Worm (Caenorhabditis elegans) whole organism, mixed stage, embryonic: ENCODE data around the gene faah-2.
A peak's percentile ranks its signal among the peaks of the same experiment; 100 is the strongest.

Experiments used
- M03D4.4 ChIP-seq: sonication (generic microtip); optimal IDR thresholded peaks from 2 replicates; lab custom pipeline; 2017; ENCODE audit warnings: mild to moderate bottlenecking, missing genetic modification characterization, missing compliant biosample characterization
- bed-3 ChIP-seq: fragments of 200-800 bp; sonication (Bioruptor generic); optimal IDR thresholded peaks from 3 replicates; lab custom pipeline; 2018; ENCODE audit warnings: mild to moderate bottlenecking, missing genetic modification characterization, moderate library complexity, missing compliant biosample characterization
- blmp-1 ChIP-seq: fragments of 150-350 bp; optimal IDR thresholded peaks from 2 replicates; lab custom pipeline; 2014; ENCODE audit warnings: missing biosample characterization, missing genetic modification characterization
- ceh-39 ChIP-seq: fragments of 150-350 bp; optimal IDR thresholded peaks from 2 replicates; lab custom pipeline; 2014; ENCODE audit warnings: missing biosample characterization, missing genetic modification characterization
- ceh-43 ChIP-seq: fragments of 200-800 bp; sonication (Bioruptor generic); optimal IDR thresholded peaks from 2 replicates; lab custom pipeline; 2018; ENCODE audit warnings: mild to moderate bottlenecking, missing genetic modification characterization, moderate library complexity, missing compliant biosample characterization
- ceh-83 ChIP-seq: fragments of 200-800 bp; sonication (Bioruptor generic); optimal IDR thresholded peaks from 2 replicates; lab custom pipeline; 2018; ENCODE audit warnings: mild to moderate bottlenecking, missing genetic modification characterization, missing compliant biosample characterization
- ces-1 ChIP-seq: fragments of 150-350 bp; optimal IDR thresholded peaks from 2 replicates; lab custom pipeline; 2014; ENCODE audit warnings: missing biosample characterization, missing genetic modification reagents, missing genetic modification characterization
- drap-1 ChIP-seq: fragments of 200-800 bp; sonication (Bioruptor generic); optimal IDR thresholded peaks from 3 replicates; lab custom pipeline; 2018; ENCODE audit warnings: mild to moderate bottlenecking, missing genetic modification characterization, missing compliant biosample characterization
- elt-1 ChIP-seq: sonication (generic microtip); optimal IDR thresholded peaks from 2 replicates; lab custom pipeline; 2017; ENCODE audit warnings: missing genetic modification characterization, mild to moderate bottlenecking, missing compliant biosample characterization, antibody characterized with exemption, moderate library complexity, borderline replicate concordance; ENCODE audit not compliant: insufficient read depth
- elt-3 ChIP-seq: fragments of 150-350 bp; optimal IDR thresholded peaks from 2 replicates; lab custom pipeline; 2014; ENCODE audit warnings: missing biosample characterization, missing genetic modification characterization
- flh-1 ChIP-seq: fragments of 200-800 bp; sonication (Bioruptor generic); optimal IDR thresholded peaks from 2 replicates; lab custom pipeline; 2018; ENCODE audit warnings: mild to moderate bottlenecking, missing genetic modification characterization, moderate library complexity, missing compliant biosample characterization
- ham-2 ChIP-seq: fragments of 200-800 bp; sonication (Bioruptor generic); optimal IDR thresholded peaks from 2 replicates; lab custom pipeline; 2018; ENCODE audit warnings: mild to moderate bottlenecking, missing genetic modification characterization, missing compliant biosample characterization
- lin-13 ChIP-seq: fragments of 150-350 bp; optimal IDR thresholded peaks from 2 replicates; lab custom pipeline; 2014; ENCODE audit warnings: missing biosample characterization, missing genetic modification characterization
- lin-32 ChIP-seq: fragments of 200-800 bp; sonication (Bioruptor generic); optimal IDR thresholded peaks from 2 replicates; lab custom pipeline; 2018; ENCODE audit warnings: mild to moderate bottlenecking, missing genetic modification characterization, missing compliant biosample characterization
- lsy-2 ChIP-seq: fragments of 150-350 bp; optimal IDR thresholded peaks from 2 replicates; lab custom pipeline; 2014; ENCODE audit warnings: missing biosample characterization, missing genetic modification characterization
- mep-1 ChIP-seq: fragments of 150-350 bp; optimal IDR thresholded peaks from 2 replicates; lab custom pipeline; 2017; ENCODE audit warnings: missing biosample characterization, missing genetic modification reagents, missing genetic modification characterization, inconsistent platforms
- pha-4 ChIP-seq: fragments of 150-350 bp; optimal IDR thresholded peaks from 2 replicates; lab custom pipeline; 2018; ENCODE audit warnings: missing biosample characterization, missing genetic modification reagents, missing genetic modification characterization
- snpc-4 ChIP-seq: fragments of 150-350 bp; optimal IDR thresholded peaks from 2 replicates; lab custom pipeline; 2014; ENCODE audit warnings: missing biosample characterization, missing genetic modification characterization
- sptf-1 ChIP-seq: sonication (generic microtip); optimal IDR thresholded peaks from 2 replicates; lab custom pipeline; 2017; ENCODE audit warnings: mild to moderate bottlenecking, missing genetic modification characterization, moderate library complexity, missing compliant biosample characterization
- tbx-8 ChIP-seq: fragments of 200-800 bp; sonication (Bioruptor generic); optimal IDR thresholded peaks from 2 replicates; lab custom pipeline; 2018; ENCODE audit warnings: mild to moderate bottlenecking, missing genetic modification characterization, moderate library complexity, missing compliant biosample characterization
- unc-120 ChIP-seq: sonication (generic microtip); optimal IDR thresholded peaks from 2 replicates; lab custom pipeline; 2017; ENCODE audit warnings: missing genetic modification characterization, missing compliant biosample characterization; ENCODE audit not compliant: poor library complexity, severe bottlenecking
- unc-39 ChIP-seq: fragments of 150-350 bp; optimal IDR thresholded peaks from 2 replicates; lab custom pipeline; 2014; ENCODE audit warnings: missing biosample characterization, missing genetic modification characterization
- unc-62 ChIP-seq: fragments of 150-350 bp; optimal IDR thresholded peaks from 2 replicates; lab custom pipeline; 2014; ENCODE audit warnings: missing biosample characterization, missing genetic modification reagents, missing genetic modification characterization
- zip-8 ChIP-seq: fragments of 150-350 bp; optimal IDR thresholded peaks from 2 replicates; lab custom pipeline; 2014; ENCODE audit warnings: missing biosample characterization, missing genetic modification characterization
- ztf-11 ChIP-seq: fragments of 150-350 bp; optimal IDR thresholded peaks from 2 replicates; lab custom pipeline; 2014; ENCODE audit warnings: missing biosample characterization, missing genetic modification characterization

Gene faah-2

DNA sequence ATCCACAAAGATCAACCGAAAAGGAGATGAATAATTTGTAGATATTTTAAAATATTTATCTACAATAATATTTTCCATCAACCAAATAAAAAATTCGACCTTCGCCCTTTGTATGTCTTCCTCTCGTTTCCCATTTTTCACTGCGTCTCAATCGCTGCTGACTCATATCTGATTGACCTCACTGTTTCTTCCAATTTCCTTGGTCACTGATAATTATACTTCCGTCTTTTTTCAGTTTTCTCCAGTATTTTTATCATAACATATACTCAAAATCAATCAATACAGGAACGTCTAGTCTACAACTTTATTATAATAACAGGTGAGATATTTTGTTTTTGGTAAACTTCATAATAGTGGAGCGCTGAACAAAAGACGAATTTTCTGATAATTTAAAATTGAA lies 13.3 kb upstream of the faah-2 start, which contains the start of gene pmk-3:
TSS of gene pmk-3 (plus strand) at position 236 of the 400 bp plus-strand sequence.
- TF ChIP-seq flh-1 (GFP tag; lab: Kevin White, UChicago) (no peak), ceh-39 (tag; lab: Kevin White, UChicago) (no peak), mep-1 (tag; lab: Kevin White, UChicago) (no peak), elt-3 (tag; lab: Kevin White, UChicago) (no peak), elt-1 (tag; lab: Kevin White, UChicago) (no peak), unc-39 (no peak), sptf-1 (tag; lab: Kevin White, UChicago) (no peak), zip-8 (tag; lab: Kevin White, UChicago) (no peak), unc-62 (GFP tag; lab: Kevin White, UChicago) (no peak), lin-32 (GFP tag; lab: Kevin White, UChicago) (no peak)

DNA sequence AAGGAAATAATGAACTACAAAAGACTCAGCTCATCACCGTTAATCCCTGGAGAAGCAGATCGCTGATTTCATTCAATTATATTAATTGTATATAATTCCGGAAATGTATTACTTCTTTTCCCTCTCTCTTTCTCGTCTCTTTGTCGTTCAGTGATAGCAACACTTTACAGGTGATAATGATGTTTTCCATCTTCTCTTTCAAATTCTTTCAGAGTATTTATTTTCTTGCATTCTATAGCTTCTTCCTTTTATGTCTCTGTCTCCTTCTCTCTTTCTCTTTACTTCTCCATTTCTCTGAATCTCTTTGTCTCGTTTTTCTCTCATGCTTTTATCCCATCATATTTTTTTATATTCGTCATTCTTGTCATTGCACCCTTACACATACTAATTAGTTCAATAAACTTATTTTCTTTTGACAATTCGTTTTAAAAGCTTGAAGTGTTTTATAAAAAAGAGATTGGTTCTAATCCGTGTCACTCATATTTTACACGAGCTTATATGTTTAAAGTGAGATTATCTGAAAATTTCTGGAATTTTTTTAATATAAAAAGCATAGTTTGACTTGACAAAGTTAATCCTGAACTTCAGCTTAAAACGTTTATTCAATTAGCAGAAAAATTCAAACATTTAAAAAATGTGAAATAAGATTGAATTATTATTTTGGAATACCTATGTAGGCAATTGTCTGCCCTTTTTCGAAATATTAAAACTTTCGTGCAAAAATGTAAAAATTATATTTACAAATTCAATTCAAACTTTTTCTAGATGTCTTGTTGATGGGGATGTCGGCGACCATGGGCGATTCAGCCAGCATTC lies 9.3 kb upstream of the faah-2 start, which contains the start of gene pmk-2:
TSS of gene pmk-2 (plus strand) at position 766 of the 816 bp plus-strand sequence.
- TF ChIP-seq ces-1 (GFP tag; lab: Kevin White, UChicago): peak; percentile 69
- no peak for TF ChIP-seq sptf-1 (tag; lab: Kevin White, UChicago)

DNA sequence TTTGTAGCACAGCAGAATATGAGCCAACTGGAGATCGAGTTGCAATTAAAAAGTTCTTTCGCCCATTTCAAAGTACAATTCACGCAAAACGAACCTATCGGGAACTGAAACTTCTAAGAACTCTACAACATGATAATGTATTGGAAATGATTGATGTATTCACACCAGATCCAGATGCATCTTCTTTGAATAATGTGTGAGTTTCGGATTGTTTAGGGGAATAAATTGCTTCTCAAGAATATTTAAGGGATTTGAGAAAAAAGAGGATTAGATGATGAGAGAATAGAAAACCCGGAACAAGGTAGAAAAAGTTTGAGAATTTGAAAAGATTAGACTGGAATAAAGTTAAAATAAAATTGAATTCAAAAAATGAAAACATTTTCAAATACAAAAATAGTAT lies 7.9 kb upstream of the faah-2 start:
- TF ChIP-seq snpc-4 (tag; lab: Kevin White, UChicago) (no peak), unc-62 (GFP tag; lab: Kevin White, UChicago) (no peak)

DNA sequence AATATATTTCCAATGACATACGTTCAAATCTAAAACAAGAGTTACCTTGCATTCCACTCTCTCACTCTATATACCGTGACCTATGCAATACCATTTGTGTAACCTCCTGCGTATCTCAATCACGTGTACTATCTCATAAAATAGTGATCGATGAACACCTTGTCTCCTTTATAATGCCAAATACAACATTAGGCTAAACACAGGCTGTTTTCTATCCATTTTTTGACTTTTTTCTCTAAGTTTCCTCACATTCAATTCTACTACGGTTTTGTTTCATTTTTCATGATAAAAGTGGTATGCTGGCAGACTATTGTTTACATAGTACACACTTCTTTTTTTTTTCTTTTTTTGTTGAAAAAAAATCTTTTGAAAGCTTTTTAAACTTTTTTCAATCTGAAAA lies 6.0 kb upstream of the faah-2 start:
- TF ChIP-seq flh-1 (GFP tag; lab: Kevin White, UChicago) (no peak), lin-13 (tag; lab: Kevin White, UChicago) (no peak), ceh-39 (tag; lab: Kevin White, UChicago) (peak; percentile 83)

DNA sequence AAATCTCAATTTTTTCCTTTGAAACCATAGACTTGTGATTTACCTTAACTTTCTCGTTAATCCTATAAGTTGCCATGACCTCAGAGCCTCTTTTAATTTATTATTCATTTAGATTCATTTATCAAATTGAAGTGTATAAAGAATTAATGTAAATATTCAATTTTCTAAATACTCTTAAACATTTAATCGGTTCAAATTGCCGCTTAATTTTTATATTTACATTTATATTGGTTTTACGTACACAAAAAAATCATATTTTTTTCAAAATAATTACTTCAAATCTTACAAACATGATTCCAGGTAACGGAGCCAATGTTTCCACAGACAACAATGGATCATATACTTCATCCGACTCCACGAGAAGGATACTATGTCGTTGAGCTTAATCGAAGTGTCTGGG lies 3.8 kb upstream of the faah-2 start, which contains the start of gene pmk-1:
TSS of gene pmk-1 (plus strand) at position 301 of the 400 bp plus-strand sequence.
- TF ChIP-seq lin-13 (tag; lab: Kevin White, UChicago): no peak
- no peak for TF ChIP-seq ces-1 (GFP tag; lab: Kevin White, UChicago)
- TF ChIP-seq drap-1 (GFP tag; lab: Kevin White, UChicago): no peak
- no peak for TF ChIP-seq pha-4 (tag; lab: Kevin White, UChicago)
- no peak for TF ChIP-seq elt-1 (tag; lab: Kevin White, UChicago)
- TF ChIP-seq blmp-1: no peak
- TF ChIP-seq bed-3 (GFP tag; lab: Kevin White, UChicago): no peak
- TF ChIP-seq ceh-83: no peak
- no peak for TF ChIP-seq mep-1 (tag; lab: Kevin White, UChicago)
- no peak for TF ChIP-seq tbx-8 (GFP tag; lab: Kevin White, UChicago)
- no peak for TF ChIP-seq lin-32 (GFP tag; lab: Kevin White, UChicago)
- TF ChIP-seq M03D4.4 (tag; lab: Kevin White, UChicago): no peak
- TF ChIP-seq lsy-2 (tag; lab: Kevin White, UChicago): no peak
- no peak for TF ChIP-seq ham-2 (GFP tag; lab: Kevin White, UChicago)
- TF ChIP-seq, all 35 proteins: peak for 0

DNA sequence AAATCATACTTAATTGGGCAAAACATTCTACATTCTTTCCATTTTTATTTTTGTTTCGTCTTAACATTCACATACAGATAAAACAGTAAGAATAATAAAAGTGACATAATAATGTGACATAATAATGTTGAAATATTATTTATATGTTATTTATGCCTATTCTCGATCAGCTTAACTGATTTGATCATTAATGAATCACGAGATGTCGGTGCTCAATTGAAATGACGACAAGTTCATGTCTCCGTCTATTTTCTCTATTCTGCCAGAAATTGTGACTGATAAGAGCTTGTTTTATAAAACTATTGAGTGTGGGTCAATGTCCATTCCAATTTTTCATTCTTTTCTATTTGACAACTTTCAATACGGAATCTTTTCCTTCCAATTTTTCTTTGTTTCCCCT lies 524 bp upstream of the faah-2 start:
- TF ChIP-seq mep-1 (tag; lab: Kevin White, UChicago): no peak
- no peak for TF ChIP-seq tbx-8 (GFP tag; lab: Kevin White, UChicago)
- no peak for TF ChIP-seq ceh-39 (tag; lab: Kevin White, UChicago)
- no peak for TF ChIP-seq zip-8 (tag; lab: Kevin White, UChicago)
- no peak for TF ChIP-seq unc-120
- TF ChIP-seq lsy-2 (tag; lab: Kevin White, UChicago): no peak
- TF ChIP-seq elt-3 (tag; lab: Kevin White, UChicago): no peak
- no peak for TF ChIP-seq ceh-43 (GFP tag; lab: Kevin White, UChicago)

DNA sequence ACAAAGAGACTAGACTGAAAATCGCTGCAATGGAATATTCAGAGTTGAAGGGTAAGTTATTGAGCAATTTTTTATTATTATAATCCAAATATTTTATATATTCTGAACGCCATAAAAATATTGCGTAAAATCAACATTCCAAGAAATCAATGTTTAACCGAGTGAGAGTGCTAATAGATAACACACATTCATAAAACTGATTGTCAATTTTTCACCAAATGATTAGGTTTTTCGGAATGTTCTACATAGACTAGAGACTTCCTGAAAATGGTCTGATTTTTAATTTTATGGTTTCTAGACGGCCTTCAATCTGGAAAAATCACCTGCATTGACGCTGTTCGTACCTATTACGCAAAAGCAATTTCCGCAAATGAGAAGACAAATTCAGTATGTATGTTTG lies 443 bp downstream of the faah-2 start:
- TF ChIP-seq lsy-2 (tag; lab: Kevin White, UChicago): no peak
- TF ChIP-seq ceh-83: no peak
- TF ChIP-seq ztf-11: no peak
- no peak for TF ChIP-seq ces-1 (GFP tag; lab: Kevin White, UChicago)
- no peak for TF ChIP-seq unc-39
